Fruit fly (Drosophila melanogaster) ovary, adult (tissue): Measurements from ENCODE around the gene CG42591.

Experiments
- CG17801 ChIP-seq: fragments of 200-800 bp; optimal IDR thresholded peaks from 2 replicates; lab custom pipeline; 2019; ENCODE audit warnings: missing biosample characterization, mild to moderate bottlenecking, missing genetic modification characterization, moderate library complexity; ENCODE audit not compliant: partially characterized antibody

The CG42591 gene

DNA sequence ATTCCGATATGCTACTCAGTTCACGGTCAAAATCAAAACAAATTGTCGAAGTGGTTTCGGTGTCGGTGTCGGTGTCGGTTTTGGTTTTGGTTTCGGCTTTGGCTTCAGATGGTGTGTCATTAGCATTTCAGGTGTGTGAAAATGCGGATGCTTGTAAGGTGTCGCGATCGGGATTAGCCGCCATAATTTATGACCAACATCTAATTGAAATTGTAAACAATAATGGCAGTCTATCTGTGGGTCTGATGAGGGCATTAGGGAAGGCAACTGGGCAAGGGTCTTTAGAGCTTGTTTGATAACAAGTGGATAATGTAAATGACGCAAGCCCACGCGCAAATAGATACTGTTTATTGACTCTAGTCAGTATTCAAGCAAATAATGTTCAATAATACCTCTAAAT lies 5.2 kb upstream of the CG42591 start:
- no peak for TF ChIP-seq CG17801 (GFP tag; lab: Kevin White, UChicago)

DNA sequence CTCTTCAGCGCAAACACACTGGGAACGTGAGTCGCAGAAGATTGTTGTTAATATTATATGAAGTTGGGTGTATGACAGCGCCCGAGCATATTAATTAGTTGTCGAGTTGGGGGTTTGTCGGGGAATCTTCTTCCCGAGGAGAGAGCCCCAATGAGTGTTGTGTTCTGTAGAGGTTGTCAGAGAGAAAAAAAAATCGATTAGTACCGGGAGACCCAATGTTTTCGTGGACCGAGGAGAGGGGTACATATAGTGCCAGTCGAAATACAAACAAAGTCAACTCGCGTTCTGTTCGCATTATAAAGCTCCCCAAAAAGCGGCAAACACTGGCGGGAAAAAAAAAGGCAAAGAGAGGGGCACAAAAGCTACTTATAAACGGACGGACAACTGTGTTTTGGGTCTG lies 4.1 kb upstream of the CG42591 start:
- no peak for TF ChIP-seq CG17801 (GFP tag; lab: Kevin White, UChicago)

DNA sequence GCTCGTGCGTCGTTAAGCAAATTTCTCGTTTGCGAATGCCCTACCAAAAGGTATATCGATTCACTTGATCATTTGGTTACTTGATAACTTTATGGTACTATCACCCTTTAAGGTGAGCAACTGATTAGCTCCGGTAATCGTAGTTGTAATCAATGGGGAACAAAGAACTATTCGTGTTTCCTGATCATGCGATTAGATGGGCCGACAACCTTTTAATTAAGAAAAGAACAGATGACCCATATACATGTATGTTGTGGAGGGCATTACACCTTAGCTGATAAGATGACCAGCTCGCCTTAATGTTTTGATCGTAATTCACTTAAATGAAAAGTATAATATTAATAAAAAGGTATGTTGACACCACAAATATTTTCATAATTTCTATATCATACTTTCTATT lies 3.6 kb upstream of the CG42591 start:
- no peak for TF ChIP-seq CG17801 (GFP tag; lab: Kevin White, UChicago)

DNA sequence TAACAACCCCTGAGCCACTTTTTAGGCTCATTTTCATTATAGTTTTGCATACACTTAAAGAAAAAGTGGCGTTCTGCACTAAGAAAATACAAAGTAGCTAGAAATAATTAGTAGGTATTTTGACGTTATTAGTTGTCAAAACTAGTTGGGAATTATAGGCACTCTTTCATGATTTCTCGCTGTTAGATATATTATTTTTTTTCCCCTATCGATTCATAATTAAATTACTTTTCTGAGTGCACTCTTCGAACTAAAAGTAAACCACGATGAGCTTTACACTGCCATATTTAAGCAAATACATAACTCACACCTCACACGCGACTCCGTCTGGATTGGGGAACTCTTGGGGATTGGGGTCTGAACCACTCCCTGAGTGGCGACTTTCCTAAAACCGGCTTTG lies 3.0 kb upstream of the CG42591 start:
- peak; percentile 62 for TF ChIP-seq CG17801 (GFP tag; lab: Kevin White, UChicago)

DNA sequence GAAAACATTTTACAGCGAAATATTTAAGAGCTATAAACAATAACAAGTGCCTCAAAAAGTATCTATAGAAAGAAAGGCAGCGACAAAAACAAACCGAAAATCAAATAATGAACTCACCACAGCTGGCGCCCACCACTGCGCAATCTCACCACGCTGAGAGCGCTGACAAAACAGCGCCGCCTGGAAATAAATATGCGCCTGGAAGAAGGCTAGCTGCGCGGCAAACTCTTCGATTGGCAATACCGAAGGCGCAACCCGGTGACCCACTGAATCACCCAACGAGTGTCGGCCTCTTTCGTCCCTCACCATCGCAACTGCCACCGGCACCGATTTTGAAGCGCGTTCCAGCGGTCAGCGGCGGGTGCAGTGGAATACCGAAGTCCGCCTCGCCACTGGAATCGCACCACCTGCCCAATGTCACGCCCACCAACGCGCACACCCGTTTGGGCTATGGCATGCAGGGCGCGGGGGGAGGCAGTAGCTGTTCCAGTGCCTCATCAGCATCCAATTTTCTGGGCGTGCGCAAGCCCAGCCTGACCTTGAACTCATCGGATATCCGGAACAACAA lies 2.0 kb upstream of the CG42591 start:
- TF ChIP-seq CG17801 (GFP tag; lab: Kevin White, UChicago), result no peak

DNA sequence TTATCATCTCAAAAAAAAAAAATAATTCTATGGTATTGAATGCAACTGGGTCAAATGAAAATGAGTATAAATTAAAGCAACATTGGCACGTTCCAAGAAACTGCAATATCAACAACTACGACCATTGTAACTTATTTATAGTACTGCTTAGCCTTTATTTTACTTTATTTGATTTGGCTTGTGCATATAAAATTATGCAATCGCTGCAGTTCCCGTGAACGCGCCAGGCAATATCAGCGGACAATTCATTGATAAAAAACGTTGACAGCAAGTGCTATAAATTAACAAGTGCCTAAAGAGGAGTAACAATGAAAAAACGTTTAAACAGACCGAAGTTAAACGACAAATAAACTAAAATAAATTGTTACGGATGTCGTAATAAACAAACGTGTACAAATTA lies 1.4 kb upstream of the CG42591 start:
- no peak for TF ChIP-seq CG17801 (GFP tag; lab: Kevin White, UChicago)

DNA sequence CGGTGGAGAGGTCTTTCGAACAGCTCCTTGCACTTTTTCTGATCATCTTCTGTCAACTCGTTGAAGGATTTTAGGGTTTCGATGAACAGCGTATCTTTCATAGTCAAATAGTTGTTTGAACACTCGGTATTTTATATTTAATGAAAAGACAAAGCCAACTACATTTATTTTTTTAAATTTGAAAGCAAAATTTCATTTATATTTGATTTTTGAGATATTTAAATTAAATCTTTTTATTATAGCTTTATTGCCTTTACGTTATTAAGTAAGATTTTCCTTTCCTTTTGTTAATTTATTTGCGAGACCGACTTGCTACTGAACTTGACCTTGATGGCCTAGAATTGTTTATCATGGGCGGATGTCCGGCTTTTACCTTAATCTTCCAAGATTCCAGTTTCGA lies 593 bp downstream of the CG42591 start, which contains the start of gene CG42590:
Gene CG42590, minus strand, starts transcription at position 101 of the 400 bp plus-strand sequence.
- TF ChIP-seq CG17801 (GFP tag; lab: Kevin White, UChicago), result no peak

DNA sequence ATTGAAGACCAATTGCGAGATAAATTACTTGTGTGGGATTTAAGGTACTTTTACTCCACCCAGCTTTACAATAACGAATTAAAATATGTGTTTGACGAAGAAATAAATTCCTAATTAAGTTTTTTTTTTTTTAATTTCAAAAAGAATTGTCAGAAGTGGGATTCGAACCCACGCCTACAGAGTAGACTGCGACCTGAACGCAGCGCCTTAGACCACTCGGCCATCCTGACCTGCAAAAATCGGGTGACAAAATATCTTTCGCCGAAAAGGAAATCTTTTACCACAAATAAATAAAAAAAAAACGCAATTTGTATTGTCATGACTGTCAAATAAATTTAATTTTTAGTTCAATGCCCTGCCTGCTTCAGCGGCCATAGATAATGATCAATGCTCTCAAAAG lies 1.7 kb downstream of the CG42591 start:
- TF ChIP-seq CG17801 (GFP tag; lab: Kevin White, UChicago), result no peak

DNA sequence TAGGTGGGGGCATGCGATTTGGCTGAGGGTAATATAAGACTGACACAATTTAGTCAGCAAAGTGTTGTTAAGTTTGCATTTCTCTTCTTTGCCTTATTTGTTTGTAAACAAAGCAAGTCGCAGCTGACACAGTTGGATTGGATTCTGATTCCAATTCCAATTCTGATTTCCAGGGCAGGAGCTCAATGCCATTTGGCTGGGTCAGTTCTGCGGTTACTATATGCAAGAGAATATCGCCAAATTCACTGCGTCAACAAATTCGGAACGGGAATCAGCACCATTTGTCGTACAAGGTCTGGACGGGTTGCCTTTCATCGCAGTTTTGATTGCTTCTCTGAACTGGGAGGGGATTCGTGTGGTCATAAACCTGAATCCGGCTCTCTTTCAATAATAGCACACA lies 2.3 kb downstream of the CG42591 start:
- TF ChIP-seq CG17801 (GFP tag; lab: Kevin White, UChicago), result no peak

DNA sequence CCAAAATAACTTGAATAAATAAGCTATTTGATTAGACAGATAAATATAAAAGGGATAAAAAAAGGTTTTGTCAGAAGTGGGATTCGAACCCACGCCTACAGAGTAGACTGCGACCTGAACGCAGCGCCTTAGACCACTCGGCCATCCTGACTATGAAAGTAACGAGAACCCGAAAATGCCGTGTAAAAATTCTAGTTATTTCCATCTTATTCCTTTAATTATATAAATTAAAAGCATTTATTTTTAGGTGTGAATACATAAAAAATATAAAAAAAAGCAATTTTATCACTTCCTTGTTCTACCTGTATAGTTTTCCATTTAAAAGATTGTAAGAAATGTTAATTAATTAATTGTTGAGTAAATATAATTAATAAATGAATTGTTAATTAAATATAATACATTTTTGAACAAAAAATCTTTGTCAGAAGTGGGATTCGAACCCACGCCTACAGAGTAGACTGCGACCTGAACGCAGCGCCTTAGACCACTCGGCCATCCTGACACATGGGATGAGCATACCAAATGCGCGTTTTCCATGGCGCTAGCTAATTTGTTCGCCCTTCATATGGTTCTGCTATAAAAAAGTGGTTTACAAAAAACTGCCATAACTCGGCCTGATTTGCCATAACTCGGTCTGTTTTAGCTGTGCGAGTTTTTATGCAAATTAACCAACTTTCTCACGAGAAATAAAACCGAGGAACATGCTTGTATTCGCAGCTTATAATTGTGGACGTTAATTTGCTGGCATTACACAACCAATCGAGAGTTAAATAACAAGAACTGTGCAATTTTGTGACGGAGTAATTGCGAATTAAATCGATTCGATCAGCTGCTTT lies 4.0 kb downstream of the CG42591 start:
- TF ChIP-seq CG17801 (GFP tag; lab: Kevin White, UChicago), result no peak

DNA sequence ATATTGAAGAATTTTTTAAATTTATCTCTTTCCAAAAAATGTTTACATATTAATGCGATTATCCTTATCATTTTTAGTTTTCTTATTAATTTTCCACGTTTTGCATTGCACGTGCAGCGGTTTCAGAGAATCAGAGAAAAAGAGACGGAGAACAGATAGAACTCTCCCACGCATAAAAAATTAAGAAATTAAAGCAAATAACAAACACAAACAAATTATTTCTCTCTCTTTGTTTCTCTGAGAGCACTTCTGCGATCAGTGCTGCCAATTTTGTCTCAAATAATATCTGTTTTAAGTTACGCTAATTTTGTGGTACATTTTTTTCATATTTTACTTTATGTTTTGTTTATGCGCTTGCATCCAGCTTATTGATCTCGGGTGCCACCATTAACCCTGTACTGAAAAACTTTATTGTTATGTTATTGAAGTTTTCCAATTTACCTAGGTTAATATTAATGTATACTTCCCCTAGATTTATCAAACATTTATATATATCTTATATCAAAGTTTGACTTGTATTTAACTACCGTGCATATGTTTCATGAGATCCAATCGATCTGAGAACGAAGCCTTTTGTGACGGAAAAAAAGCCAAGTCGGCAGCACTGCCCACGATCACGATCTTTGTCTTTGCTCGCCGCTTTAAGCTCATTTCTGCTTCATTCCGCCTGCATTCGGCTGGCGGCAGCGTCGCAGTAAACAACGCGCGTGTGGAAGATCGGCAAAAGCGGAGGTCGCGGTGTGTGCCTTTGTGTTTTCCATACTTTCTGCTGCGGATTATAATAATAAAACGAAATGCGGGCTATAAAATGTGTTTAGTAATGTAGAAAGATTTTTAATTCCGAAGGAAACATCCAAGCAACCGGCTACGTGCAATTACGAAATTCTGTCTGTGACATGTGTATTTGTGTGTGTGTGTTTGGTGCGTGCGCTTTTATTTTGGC lies 6.3 kb downstream of the CG42591 start, which contains the start of gene Sarm:
Gene Sarm, plus strand, starts transcription at position 661 of the 943 bp plus-strand sequence.
- TF ChIP-seq CG17801 (GFP tag; lab: Kevin White, UChicago), result peak; percentile 62

DNA sequence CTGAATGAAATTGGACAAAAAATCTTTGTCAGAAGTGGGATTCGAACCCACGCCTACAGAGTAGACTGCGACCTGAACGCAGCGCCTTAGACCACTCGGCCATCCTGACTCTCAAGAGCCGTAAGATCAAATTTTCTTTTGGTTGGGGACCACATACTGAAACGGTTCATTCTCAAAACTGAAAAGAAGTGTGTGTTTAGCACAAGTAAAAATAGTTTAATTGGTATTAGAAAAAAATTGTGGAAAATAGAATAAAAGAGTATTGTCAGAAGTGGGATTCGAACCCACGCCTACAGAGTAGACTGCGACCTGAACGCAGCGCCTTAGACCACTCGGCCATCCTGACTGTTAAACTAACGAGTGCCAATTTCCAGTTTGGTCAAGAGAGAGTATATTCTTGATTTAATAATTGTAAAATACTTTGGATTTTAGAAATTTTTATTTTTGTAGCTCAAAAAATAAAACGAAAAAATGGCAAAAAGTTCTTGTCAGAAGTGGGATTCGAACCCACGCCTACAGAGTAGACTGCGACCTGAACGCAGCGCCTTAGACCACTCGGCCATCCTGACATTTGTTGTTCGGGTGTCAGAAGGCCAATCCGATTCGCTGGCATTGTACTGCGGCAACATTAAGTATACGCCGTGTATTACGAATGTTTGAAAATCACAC lies 9.4 kb downstream of the CG42591 start:
- peak; percentile 21 for TF ChIP-seq CG17801 (GFP tag; lab: Kevin White, UChicago)

DNA sequence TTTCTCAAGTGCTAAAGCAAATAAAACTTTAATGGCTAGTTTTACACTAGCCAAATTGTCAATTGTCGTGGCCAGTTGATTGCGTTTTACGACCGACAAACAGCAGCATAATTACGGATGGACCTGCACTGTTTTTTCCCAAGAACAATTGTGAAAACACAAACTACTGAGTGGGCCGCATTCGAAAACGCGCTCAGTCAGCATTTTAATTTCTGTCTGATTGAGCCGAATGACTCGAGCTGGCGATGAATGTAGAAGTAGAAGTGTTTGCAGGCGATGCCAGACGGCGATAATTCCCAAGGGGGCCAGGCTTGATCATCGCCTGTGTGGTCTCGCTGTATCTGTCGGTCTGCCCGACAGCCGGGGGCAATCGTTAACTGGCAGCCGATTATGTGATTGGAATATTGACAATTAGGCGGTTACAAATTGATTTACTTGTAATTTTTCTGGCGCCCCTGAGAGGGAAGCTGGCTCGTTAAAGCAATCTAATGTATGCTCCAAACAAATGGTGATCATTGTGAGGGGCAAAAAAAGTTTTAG lies 10.1 kb downstream of the CG42591 start:
- no peak for TF ChIP-seq CG17801 (GFP tag; lab: Kevin White, UChicago)
